Fruit fly (Drosophila melanogaster): ENCODE measurements around the gene ttm2.

ttm2 gene

DNA sequence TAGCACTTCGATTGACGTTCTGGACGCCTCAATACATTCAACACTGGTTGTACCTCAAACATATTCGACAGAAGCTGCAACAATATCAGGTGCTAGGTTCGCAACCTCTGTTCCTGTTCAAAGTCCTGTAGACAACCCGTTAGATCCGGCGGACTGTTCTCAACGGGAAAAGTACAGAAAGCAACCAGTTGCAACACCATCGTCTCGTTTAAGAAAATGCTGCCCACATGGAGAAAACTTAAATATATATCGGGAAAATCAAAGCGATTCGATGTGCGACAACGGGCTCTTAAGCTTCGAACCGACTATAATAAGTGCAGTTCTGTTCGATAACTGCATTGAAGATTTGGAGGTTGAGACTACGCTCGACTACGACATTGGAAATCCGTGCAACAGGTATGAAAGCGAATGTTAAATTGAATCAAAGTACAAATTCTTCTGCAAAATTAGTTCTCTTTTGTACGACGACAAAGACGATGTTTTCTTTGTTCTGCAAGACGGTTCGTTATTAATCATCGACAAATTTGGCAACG, 26.7 kb upstream of the ttm2 start:
- TF ChIP-seq CG1620 (GFP tag; optimal IDR thresholded peaks at IDR 0.05) (no peak), CG33017 (tag; optimal IDR thresholded peaks at IDR 0.05) (no peak), toe (GFP tag; optimal IDR thresholded peaks at IDR 0.05) (no peak), tj (GFP tag; optimal IDR thresholded peaks at IDR 0.05) (no peak), bab1 (GFP tag; optimal IDR thresholded peaks at IDR 0.05) (no peak), CG12768 (GFP tag; optimal IDR thresholded peaks at IDR 0.05) (peak; percentile 30), CG7101 (tag; optimal IDR thresholded peaks at IDR 0.05) (no peak)

DNA sequence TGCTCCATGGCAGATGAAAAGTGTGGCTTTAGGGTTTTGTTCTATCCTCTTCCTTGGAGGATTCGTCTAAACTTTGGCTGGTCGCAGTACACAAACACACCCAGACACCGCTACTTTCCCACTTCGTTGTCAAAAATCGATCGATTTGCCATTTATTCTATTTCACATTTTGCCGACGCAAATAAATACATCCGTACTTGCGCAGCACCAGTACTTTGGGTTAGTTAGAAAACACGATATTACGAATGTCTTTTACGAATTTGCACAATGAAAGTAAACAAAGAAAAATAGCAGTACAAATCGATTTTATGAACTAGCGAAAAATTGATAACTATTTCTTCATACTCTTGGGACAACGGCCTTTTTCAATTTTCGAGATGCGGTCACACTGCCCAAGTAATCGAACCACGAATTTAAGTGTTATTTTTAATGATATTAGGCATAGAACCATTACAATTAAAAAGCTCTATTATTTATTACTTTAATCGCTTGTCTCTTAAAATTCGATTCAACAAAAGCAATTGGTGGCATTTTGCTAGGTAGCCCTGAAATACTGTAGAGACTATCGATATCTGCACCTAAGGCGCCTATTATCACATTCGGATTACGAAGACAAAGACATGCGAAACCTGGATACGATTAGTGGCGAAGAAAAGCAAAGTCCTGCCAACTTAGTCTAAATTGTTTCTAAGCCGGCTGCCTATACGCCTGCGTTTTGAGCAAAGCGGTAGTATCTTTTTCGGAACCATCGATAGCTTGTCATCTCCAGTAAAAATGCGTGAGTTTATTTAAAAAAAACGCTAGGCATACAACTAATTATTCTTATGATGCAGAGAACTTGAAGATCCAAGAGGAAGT, 17.1 kb upstream of the ttm2 start, which contains the start of the genes DIP2 and wac:
DIP2 (minus strand) TSS at position 337 of the 858 bp plus-strand sequence.
wac (plus strand) TSS at position 559 of the 858 bp plus-strand sequence.
- TF ChIP-seq tj (GFP tag; optimal IDR thresholded peaks at IDR 0.05) (peak; percentile 54), Mnt (GFP tag; optimal IDR thresholded peaks at IDR 0.05) (peak; percentile 54), cnc (optimal IDR thresholded peaks at IDR 0.05) (no peak), bab1 (GFP tag; optimal IDR thresholded peaks at IDR 0.05) (peak; percentile 63), CG12768 (GFP tag; optimal IDR thresholded peaks at IDR 0.05) (peak; percentile 46), CG14711 (tag; optimal IDR thresholded peaks at IDR 0.05) (peak; percentile 71), CG11617 (GFP tag; optimal IDR thresholded peaks at IDR 0.05) (peak; percentile 69), CG7101 (tag; optimal IDR thresholded peaks at IDR 0.05) (peak; percentile 64), Crg-1 (GFP tag; optimal IDR thresholded peaks at IDR 0.05) (peak; percentile 59), cic (GFP tag; optimal IDR thresholded peaks at IDR 0.05) (no peak), pad (GFP tag; optimal IDR thresholded peaks at IDR 0.05) (peak; percentile 48), CG33017 (tag; optimal IDR thresholded peaks at IDR 0.05) (peak; percentile 41), ovo (GFP tag; optimal IDR thresholded peaks at IDR 0.05) (peak; percentile 43), CG5204 (GFP tag; optimal IDR thresholded peaks at IDR 0.05) (no peak), kay (GFP tag; ENCODE audit: borderline replicate concordance) (no peak), CG7045 (GFP tag; optimal IDR thresholded peaks at IDR 0.05) (peak; percentile 10), Hr96 (GFP tag; optimal IDR thresholded peaks at IDR 0.05) (no peak), CG1620 (GFP tag; optimal IDR thresholded peaks at IDR 0.05) (peak; percentile 68), toe (GFP tag; optimal IDR thresholded peaks at IDR 0.05) (no peak), Clk (GFP tag; optimal IDR thresholded peaks at IDR 0.05) (no peak)

DNA sequence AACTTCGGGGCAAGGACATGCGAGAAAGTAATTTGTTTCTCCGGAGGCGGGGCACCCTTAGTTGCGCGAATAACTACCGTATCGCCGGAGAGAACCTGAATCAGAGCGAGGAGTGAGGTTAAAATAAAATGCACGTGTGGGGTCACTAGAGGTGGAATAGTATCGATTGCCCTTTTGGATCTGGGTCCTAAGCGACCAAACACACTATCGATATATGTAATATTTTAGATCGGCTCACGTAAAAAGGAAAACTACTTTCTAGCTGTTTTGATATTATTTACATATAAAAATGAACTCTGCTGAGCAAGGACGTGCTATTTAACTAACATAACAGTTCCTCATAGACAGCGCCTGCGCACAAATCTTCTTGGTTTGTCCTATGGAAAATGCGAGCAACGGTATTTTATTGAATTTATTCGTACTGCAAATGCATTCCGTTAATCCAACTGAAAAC, 12.2 kb upstream of the ttm2 start:
- TF ChIP-seq tj (GFP tag; optimal IDR thresholded peaks at IDR 0.05) (peak; percentile 23), pad (GFP tag; optimal IDR thresholded peaks at IDR 0.05) (peak; percentile 5), Mnt (GFP tag; optimal IDR thresholded peaks at IDR 0.05) (peak; percentile 97), kay (GFP tag; ENCODE audit: borderline replicate concordance) (no peak), CG7045 (GFP tag; optimal IDR thresholded peaks at IDR 0.05) (no peak), Crg-1 (GFP tag; optimal IDR thresholded peaks at IDR 0.05) (no peak), CG14711 (tag; optimal IDR thresholded peaks at IDR 0.05) (no peak), CG11617 (GFP tag; optimal IDR thresholded peaks at IDR 0.05) (no peak), CG12768 (GFP tag; optimal IDR thresholded peaks at IDR 0.05) (peak; percentile 58), Clk (GFP tag; optimal IDR thresholded peaks at IDR 0.05) (no peak), cnc (optimal IDR thresholded peaks at IDR 0.05) (no peak), CG33017 (tag; optimal IDR thresholded peaks at IDR 0.05) (no peak), CG7101 (tag; optimal IDR thresholded peaks at IDR 0.05) (peak; percentile 5), CG1620 (GFP tag; optimal IDR thresholded peaks at IDR 0.05) (peak; percentile 29), bab1 (GFP tag; optimal IDR thresholded peaks at IDR 0.05) (no peak), Hr96 (GFP tag; optimal IDR thresholded peaks at IDR 0.05) (peak; percentile 32), CG5204 (GFP tag; optimal IDR thresholded peaks at IDR 0.05) (no peak), ovo (GFP tag; optimal IDR thresholded peaks at IDR 0.05) (peak; percentile 79)

DNA sequence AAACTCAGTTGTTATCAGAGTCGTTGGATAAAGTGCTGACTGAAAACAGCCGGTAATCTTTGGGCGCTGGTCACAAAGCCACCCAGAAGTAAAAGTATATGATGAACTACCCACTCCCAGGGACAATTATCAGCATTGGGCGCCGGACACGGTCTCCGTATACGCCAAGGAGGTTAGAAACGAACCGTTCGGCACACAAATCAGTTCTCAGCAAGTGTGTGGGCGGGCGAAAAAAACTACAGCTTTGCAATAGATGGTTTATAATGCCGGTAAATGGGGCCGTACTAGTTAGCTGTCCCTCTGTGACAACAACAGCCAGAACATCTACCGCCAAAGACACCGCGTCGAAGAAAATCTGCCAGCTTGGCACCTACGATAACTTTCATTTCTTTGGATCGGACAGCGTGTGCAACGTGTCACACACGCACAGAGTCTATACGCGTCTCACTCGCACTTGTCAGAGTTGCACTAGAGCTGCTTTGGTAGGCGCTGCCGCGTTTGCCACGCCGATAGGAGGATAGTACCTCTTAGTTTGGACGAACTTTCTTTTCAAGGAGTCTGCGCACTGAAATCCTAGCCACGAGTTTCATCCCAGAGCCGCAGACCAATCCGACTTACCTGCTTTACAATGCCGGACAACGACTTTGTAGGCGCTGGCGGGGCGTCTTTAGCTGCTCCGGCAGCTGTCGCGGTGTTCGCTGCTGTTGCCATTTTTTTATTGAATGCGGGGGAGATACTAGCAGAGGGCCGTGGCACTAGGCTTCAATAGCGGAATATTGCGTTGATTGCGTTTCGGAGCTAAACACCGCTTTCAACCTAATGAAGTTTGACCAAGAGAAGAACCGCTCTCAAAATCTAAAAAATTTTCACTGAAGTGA, 11.2 kb upstream of the ttm2 start:
- peak; percentile 48 for TF ChIP-seq Mnt (GFP tag; optimal IDR thresholded peaks at IDR 0.05)
- no peak for TF ChIP-seq CG12768 (GFP tag; optimal IDR thresholded peaks at IDR 0.05)

DNA sequence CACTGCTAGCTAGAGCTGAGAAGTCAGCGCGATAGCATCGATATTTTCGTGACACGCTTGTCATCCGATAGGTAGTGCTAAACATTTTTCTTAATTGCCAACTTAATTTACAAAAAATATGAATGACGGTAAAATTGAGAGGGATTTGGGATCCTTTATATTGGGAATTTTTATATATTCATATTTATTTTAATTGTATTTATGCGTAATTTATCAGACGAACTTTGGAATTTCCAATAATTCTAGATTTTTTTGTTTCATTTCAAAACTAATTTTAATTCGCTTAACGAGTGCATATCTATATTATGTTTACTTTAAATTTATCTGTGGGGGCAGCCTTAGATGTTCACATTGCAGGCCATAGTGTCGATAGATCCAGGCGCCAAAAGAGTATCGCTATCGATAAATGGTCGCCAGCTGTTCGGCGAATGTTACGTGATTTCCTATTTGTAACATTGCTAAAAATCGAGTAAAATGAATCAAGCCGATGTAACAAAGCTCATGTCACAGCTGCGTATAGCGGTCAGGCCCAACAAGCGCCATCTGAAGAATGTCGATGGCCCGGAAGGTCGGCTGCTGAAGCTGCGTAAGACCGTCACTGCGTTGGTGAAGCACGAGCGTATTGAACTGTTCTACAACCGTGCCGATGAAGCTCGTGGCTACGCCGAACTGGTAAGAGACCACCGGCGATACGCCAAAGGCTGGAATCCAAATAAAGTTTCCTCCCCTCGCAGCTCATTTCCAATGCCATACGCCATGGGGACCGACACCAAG, 10.4 kb upstream of the ttm2 start, which contains the start of the genes Tudor-SN and mRpL17:
Tudor-SN (minus strand) TSS at position 3 of the 774 bp plus-strand sequence.
mRpL17 (plus strand) TSS at position 402 of the 774 bp plus-strand sequence.
- TF ChIP-seq Hr96 (GFP tag; optimal IDR thresholded peaks at IDR 0.05): peak; percentile 42
- no peak for TF ChIP-seq kay (GFP tag; ENCODE audit: borderline replicate concordance)
- peak; percentile 17 for TF ChIP-seq Mnt (GFP tag; optimal IDR thresholded peaks at IDR 0.05)
- TF ChIP-seq Crg-1 (GFP tag; optimal IDR thresholded peaks at IDR 0.05): peak; percentile 20
- TF ChIP-seq CG12768 (GFP tag; optimal IDR thresholded peaks at IDR 0.05): no peak
- TF ChIP-seq bab1 (GFP tag; optimal IDR thresholded peaks at IDR 0.05): peak; percentile 19
- peak; percentile 69 for TF ChIP-seq CG11617 (GFP tag; optimal IDR thresholded peaks at IDR 0.05)
- no peak for TF ChIP-seq CG5204 (GFP tag; optimal IDR thresholded peaks at IDR 0.05)
- TF ChIP-seq cnc (optimal IDR thresholded peaks at IDR 0.05): no peak
- TF ChIP-seq CG7045 (GFP tag; optimal IDR thresholded peaks at IDR 0.05): no peak
- no peak for TF ChIP-seq CG14711 (tag; optimal IDR thresholded peaks at IDR 0.05)
- peak; percentile 46 for TF ChIP-seq ovo (GFP tag; optimal IDR thresholded peaks at IDR 0.05)
- peak; percentile 76 for TF ChIP-seq toe (GFP tag; optimal IDR thresholded peaks at IDR 0.05)
- TF ChIP-seq CG7101 (tag; optimal IDR thresholded peaks at IDR 0.05): peak; percentile 53
- TF ChIP-seq CG1620 (GFP tag; optimal IDR thresholded peaks at IDR 0.05): peak; percentile 63
- no peak for TF ChIP-seq cic (GFP tag; optimal IDR thresholded peaks at IDR 0.05)
- TF ChIP-seq pad (GFP tag; optimal IDR thresholded peaks at IDR 0.05): peak; percentile 6
- no peak for TF ChIP-seq CG33017 (tag; optimal IDR thresholded peaks at IDR 0.05)
- no peak for TF ChIP-seq Clk (GFP tag; optimal IDR thresholded peaks at IDR 0.05)
- TF ChIP-seq tj (GFP tag; optimal IDR thresholded peaks at IDR 0.05): peak; percentile 26

All from whole organism, adult.